Fruit fly (Drosophila melanogaster): Measurements from ENCODE around the gene CREG.

- TF ChIP-seq Eip78C (GFP tag) (no peak), achi (GFP tag; optimal IDR thresholded peaks at IDR 0.05) (no peak), Lpt (GFP tag; optimal IDR thresholded peaks at IDR 0.05) (no peak), Hr38 (GFP tag; optimal IDR thresholded peaks at IDR 0.05) (no peak), CG6276 (GFP tag; optimal IDR thresholded peaks at IDR 0.05) (no peak)
Measured at dm6 chr3R:17420338-17420737, 25.9 kb upstream of the CREG start, which contains the start of gene CG42835.
